Fruit fly (Drosophila melanogaster) whole organism, embryonic: ENCODE data around the gene CG3662.

Source experiments
- Atf3 ChIP-seq: fragments of 200-800 bp; sonication (Bioruptor generic); optimal IDR thresholded peaks from 3 replicates; lab custom pipeline; 2016; ENCODE audit warnings: missing biosample characterization, missing genetic modification characterization
- Blimp-1 ChIP-seq: fragments of 200-800 bp; sonication (Bioruptor generic); optimal IDR thresholded peaks from 3 replicates; lab custom pipeline; 2018; ENCODE audit warnings: missing biosample characterization, missing genetic modification characterization, mild to moderate bottlenecking, moderate library complexity, missing genetic modification reagents
- CG10565 ChIP-seq: fragments of 200-800 bp; sonication (Bioruptor generic); optimal IDR thresholded peaks from 3 replicates; lab custom pipeline; 2016; ENCODE audit warnings: missing biosample characterization, mild to moderate bottlenecking, missing genetic modification characterization
- CG11247 ChIP-seq: fragments of 200-800 bp; sonication (Bioruptor generic); IDR thresholded peaks from 2 replicates; pipeline ENCODE4 v1.3.6; 2022; ENCODE audit warnings: missing biosample characterization, missing genetic modification characterization
- CG11456 ChIP-seq: fragments of 200-800 bp; sonication (Bioruptor generic); IDR thresholded peaks from 3 replicates; pipeline ENCODE4 v1.3.6; 2022; ENCODE audit warnings: missing biosample characterization, missing genetic modification characterization
- CG11696 ChIP-seq: fragments of 200-800 bp; sonication (Bioruptor generic); IDR thresholded peaks from 2 replicates; pipeline ENCODE4 v1.3.6; 2022; ENCODE audit warnings: missing biosample characterization, missing genetic modification characterization
- CG14441 ChIP-seq: fragments of 200-800 bp; sonication (Bioruptor generic); IDR thresholded peaks from 2 replicates; pipeline ENCODE4 v1.3.6; 2022; ENCODE audit warnings: missing biosample characterization, missing genetic modification characterization
- CG15073 ChIP-seq: fragments of 200-800 bp; sonication (Bioruptor generic); optimal IDR thresholded peaks from 2 replicates; lab custom pipeline; 2016; ENCODE audit warnings: missing biosample characterization, missing genetic modification characterization
- CG15601 ChIP-seq: fragments of 200-800 bp; sonication (Bioruptor generic); optimal IDR thresholded peaks from 3 replicates; lab custom pipeline; 2019; ENCODE audit warnings: missing biosample characterization, mild to moderate bottlenecking, missing genetic modification characterization, moderate library complexity
- CG1603 ChIP-seq: fragments of 200-800 bp; sonication (Bioruptor generic); optimal IDR thresholded peaks from 2 replicates; lab custom pipeline; 2019; ENCODE audit warnings: missing biosample characterization, mild to moderate bottlenecking, missing genetic modification characterization, moderate library complexity
- CG17328 ChIP-seq: fragments of 200-800 bp; sonication (Bioruptor generic); IDR thresholded peaks from 2 replicates; pipeline ENCODE4 v1.3.6; 2022; ENCODE audit warnings: missing biosample characterization, missing genetic modification characterization
- CG17912 ChIP-seq: fragments of 200-800 bp; sonication (Bioruptor generic); optimal IDR thresholded peaks from 2 replicates; lab custom pipeline; 2018; ENCODE audit warnings: missing biosample characterization, mild to moderate bottlenecking, missing genetic modification characterization
- CG2120 ChIP-seq: fragments of 200-800 bp; sonication (Bioruptor generic); optimal IDR thresholded peaks from 3 replicates; lab custom pipeline; 2016; ENCODE audit warnings: missing biosample characterization, missing genetic modification characterization
- CG31388 ChIP-seq: fragments of 200-800 bp; sonication (Bioruptor generic); optimal IDR thresholded peaks from 2 replicates; lab custom pipeline; 2016; ENCODE audit warnings: missing biosample characterization, missing genetic modification characterization
- CG34422 ChIP-seq: fragments of 200-800 bp; sonication (Bioruptor generic); IDR thresholded peaks from 3 replicates; pipeline ENCODE4 v1.3.6; 2022; ENCODE audit warnings: missing biosample characterization, missing genetic modification characterization
- CG4854 ChIP-seq: fragments of 200-800 bp; sonication (Bioruptor generic); optimal IDR thresholded peaks from 2 replicates; lab custom pipeline; 2016; ENCODE audit warnings: missing biosample characterization, missing genetic modification characterization, inconsistent platforms
- CG6854 ChIP-seq: fragments of 200-800 bp; sonication (Bioruptor generic); optimal IDR thresholded peaks from 3 replicates; lab custom pipeline; 2017; ENCODE audit warnings: missing biosample characterization, mild to moderate bottlenecking, missing genetic modification characterization
- CG7357 ChIP-seq: fragments of 200-800 bp; sonication (Bioruptor generic); IDR thresholded peaks from 3 replicates; pipeline ENCODE4 v1.3.6; 2022; ENCODE audit warnings: missing biosample characterization, missing genetic modification characterization
- CG7786 ChIP-seq: fragments of 200-800 bp; sonication (Bioruptor generic); optimal IDR thresholded peaks from 2 replicates; lab custom pipeline; 2016; ENCODE audit warnings: missing biosample characterization, missing genetic modification characterization
- CG7928 ChIP-seq: fragments of 200-800 bp; sonication (Bioruptor generic); optimal IDR thresholded peaks from 2 replicates; lab custom pipeline; 2017; ENCODE audit warnings: missing biosample characterization, mild to moderate bottlenecking, missing genetic modification characterization
- CG7987 ChIP-seq: fragments of 200-800 bp; sonication (Bioruptor generic); optimal IDR thresholded peaks from 2 replicates; lab custom pipeline; 2018; ENCODE audit warnings: missing biosample characterization, mild to moderate bottlenecking, missing genetic modification characterization, moderate library complexity
- CG9817 ChIP-seq: fragments of 200-800 bp; sonication (Bioruptor generic); optimal IDR thresholded peaks from 2 replicates; lab custom pipeline; 2018; ENCODE audit warnings: missing biosample characterization, mild to moderate bottlenecking, missing genetic modification characterization, moderate library complexity
- CHES-1-like ChIP-seq: fragments of 200-800 bp; sonication (Bioruptor generic); optimal IDR thresholded peaks from 2 replicates; lab custom pipeline; 2016; ENCODE audit warnings: missing biosample characterization, missing genetic modification characterization
- D19B ChIP-seq: fragments of 200-800 bp; sonication (Bioruptor generic); optimal IDR thresholded peaks from 2 replicates; lab custom pipeline; 2017; ENCODE audit warnings: missing biosample characterization, mild to moderate bottlenecking, missing genetic modification characterization
- Eip74EF ChIP-seq, 2 experiments: fragments of 200-800 bp in 1 of 2; fragments of >200 bp in 1 of 2; sonication (Bioruptor generic) in 1 of 2; optimal IDR thresholded peaks; 2 replicates each; lab custom pipeline; 2017 to 2019; ENCODE audit warnings: missing biosample characterization in 2 of 2, missing genetic modification characterization in 2 of 2, mild to moderate bottlenecking in 1 of 2, moderate library complexity in 1 of 2
- Ets97D ChIP-seq: fragments of 200-800 bp; sonication (Bioruptor generic); optimal IDR thresholded peaks from 3 replicates; lab custom pipeline; 2016; ENCODE audit warnings: missing biosample characterization, missing genetic modification characterization
- Gug ChIP-seq: fragments of 200-800 bp; sonication (Bioruptor generic); IDR thresholded peaks from 4 replicates; pipeline ENCODE4 v1.3.6; 2022; ENCODE audit warnings: missing biosample characterization, missing genetic modification characterization
- HHEX ChIP-seq: fragments of 200-800 bp; sonication (Bioruptor generic); optimal IDR thresholded peaks from 3 replicates; lab custom pipeline; 2017; ENCODE audit warnings: missing biosample characterization, mild to moderate bottlenecking, missing genetic modification characterization, missing genetic modification reagents
- HLH3B ChIP-seq: fragments of 200-800 bp; sonication (Bioruptor generic); IDR thresholded peaks from 2 replicates; pipeline ENCODE4 v1.3.6; 2022; ENCODE audit warnings: missing biosample characterization, missing genetic modification characterization
- MBD-R2 ChIP-seq: fragments of 200-800 bp; sonication (Bioruptor generic); IDR thresholded peaks from 2 replicates; pipeline ENCODE4 v1.3.6; 2022; ENCODE audit warnings: missing biosample characterization, missing genetic modification characterization
- MTF-1 ChIP-seq: fragments of 200-800 bp; sonication (Bioruptor generic); optimal IDR thresholded peaks from 2 replicates; lab custom pipeline; 2018; ENCODE audit warnings: missing biosample characterization, mild to moderate bottlenecking, missing genetic modification characterization, borderline replicate concordance
- Med ChIP-seq: fragments of 200-800 bp; sonication (Bioruptor generic); peaks from one replicate; lab custom pipeline; 2016; ENCODE audit warnings: missing biosample characterization, missing genetic modification characterization, mild to moderate bottlenecking, inconsistent platforms, moderate library complexity
- Mrtf ChIP-seq: fragments of 200-800 bp; sonication (Bioruptor generic); IDR thresholded peaks from 3 replicates; pipeline ENCODE4 v1.3.6; 2022; ENCODE audit warnings: missing biosample characterization, missing genetic modification characterization
- NC2α ChIP-seq: fragments of 200-800 bp; sonication (Bioruptor generic); optimal IDR thresholded peaks from 2 replicates; lab custom pipeline; 2016; ENCODE audit warnings: missing biosample characterization, missing genetic modification characterization
- NC2β ChIP-seq: fragments of 200-800 bp; sonication (Bioruptor generic); optimal IDR thresholded peaks from 2 replicates; lab custom pipeline; 2016; ENCODE audit warnings: missing biosample characterization, missing genetic modification characterization
- Sry-δ ChIP-seq: fragments of 200-800 bp; sonication (Bioruptor generic); optimal IDR thresholded peaks from 2 replicates; lab custom pipeline; 2016; ENCODE audit warnings: missing biosample characterization, missing genetic modification characterization
- aop ChIP-seq: fragments of 200-800 bp; sonication (Bioruptor generic); IDR thresholded peaks from 2 replicates; pipeline ENCODE4 v1.3.6; 2022; ENCODE audit warnings: missing biosample characterization, missing genetic modification characterization
- cg ChIP-seq: fragments of 200-800 bp; sonication (Bioruptor generic); optimal IDR thresholded peaks from 3 replicates; lab custom pipeline; 2019; ENCODE audit warnings: missing biosample characterization, mild to moderate bottlenecking, missing genetic modification characterization, moderate library complexity
- chif ChIP-seq, 2 experiments: fragments of 200-800 bp; sonication (Bioruptor generic); optimal IDR thresholded peaks; 3 replicates each; lab custom pipeline; 2016; ENCODE audit warnings: missing biosample characterization in 2 of 2, missing genetic modification characterization in 2 of 2
- danr ChIP-seq: fragments of 200-800 bp; sonication (Bioruptor generic); IDR thresholded peaks from 2 replicates; pipeline ENCODE4 v1.3.6; 2022; ENCODE audit warnings: missing biosample characterization, missing genetic modification characterization
- dati ChIP-seq: fragments of 200-800 bp; sonication (Bioruptor generic); IDR thresholded peaks from 2 replicates; pipeline ENCODE4 v1.3.6; 2022; ENCODE audit warnings: missing biosample characterization, missing genetic modification characterization
- exex ChIP-seq: fragments of 200-800 bp; sonication (Bioruptor generic); optimal IDR thresholded peaks from 4 replicates; lab custom pipeline; 2018; ENCODE audit warnings: missing biosample characterization, mild to moderate bottlenecking, missing genetic modification characterization, moderate library complexity
- fu2 ChIP-seq: fragments of 200-800 bp; sonication (Bioruptor generic); optimal IDR thresholded peaks from 2 replicates; lab custom pipeline; 2016; ENCODE audit warnings: missing biosample characterization, missing genetic modification characterization
- org-1 ChIP-seq: fragments of 200-800 bp; sonication (Bioruptor generic); optimal IDR thresholded peaks from 2 replicates; lab custom pipeline; 2017; ENCODE audit warnings: missing biosample characterization, missing genetic modification characterization
- p53 ChIP-seq: fragments of 200-800 bp; sonication (Bioruptor generic); optimal IDR thresholded peaks from 2 replicates; lab custom pipeline; 2016; ENCODE audit warnings: missing biosample characterization, missing genetic modification characterization
- pb ChIP-seq: fragments of 200-800 bp; sonication (Bioruptor generic); optimal IDR thresholded peaks from 3 replicates; lab custom pipeline; 2016; ENCODE audit warnings: missing biosample characterization, missing genetic modification characterization
- slp2 ChIP-seq: fragments of 200-800 bp; sonication (Bioruptor generic); optimal IDR thresholded peaks from 2 replicates; lab custom pipeline; 2016; ENCODE audit warnings: missing biosample characterization, missing genetic modification characterization
- stc ChIP-seq: fragments of 200-800 bp; sonication (Bioruptor generic); IDR thresholded peaks from 2 replicates; pipeline ENCODE4 v1.3.6; 2022; ENCODE audit warnings: missing biosample characterization, missing genetic modification characterization
- sug ChIP-seq: fragments of 200-800 bp; optimal IDR thresholded peaks from 2 replicates; lab custom pipeline; 2019; ENCODE audit warnings: missing biosample characterization, mild to moderate bottlenecking, missing genetic modification characterization, moderate library complexity
- twi ChIP-seq: fragments of 200-800 bp; optimal IDR thresholded peaks from 2 replicates; lab custom pipeline; 2019; ENCODE audit warnings: missing biosample characterization, mild to moderate bottlenecking, missing genetic modification characterization, moderate library complexity
- zen2 ChIP-seq: fragments of 200-800 bp; sonication (Bioruptor generic); IDR thresholded peaks from 3 replicates; pipeline ENCODE4 v1.3.6; 2022; ENCODE audit warnings: missing biosample characterization, missing genetic modification characterization; ENCODE audit not compliant: partially characterized antibody

CG3662 gene

dm6 chr2L:867899-868605 lies 47.0 kb downstream of the CG3662 start, which contains the start of gene aru (continued):
- peak; percentile 49; the same call in 1 of the 3 replicates for TF ChIP-seq CG34422 (GFP tag; lab: Robert Waterston, UW)
- TF ChIP-seq CG14441 (GFP tag; lab: Robert Waterston, UW): no peak
- no peak for TF ChIP-seq slp2 (GFP tag; lab: Kevin White, UChicago)
- TF ChIP-seq org-1 (GFP tag; lab: Kevin White, UChicago): no peak
- peak; percentile 22 for TF ChIP-seq CG15601 (tag; lab: Kevin White, UChicago)
- no peak for TF ChIP-seq chif (GFP tag; optimal IDR thresholded peaks at IDR 0.05; lab: Kevin White, UChicago)
- TF ChIP-seq CG17912: no peak
- TF ChIP-seq stc: 0 out of 2 replicates have a peak, but pooled peaks have one; percentile 30
- no peak for TF ChIP-seq CG11456 (GFP tag; lab: Robert Waterston, UW)
- TF ChIP-seq CG2120: no peak
- peak; percentile 11 for TF ChIP-seq CHES-1-like (GFP tag; lab: Kevin White, UChicago)
- no peak for TF ChIP-seq CG9817 (tag; lab: Kevin White, UChicago)
- TF ChIP-seq Blimp-1 (GFP tag; lab: Kevin White, UChicago): peak; percentile 42
- TF ChIP-seq Atf3 (GFP tag; lab: Kevin White, UChicago): no peak
- no peak for TF ChIP-seq CG4854 (GFP tag; lab: Kevin White, UChicago)
- TF ChIP-seq aop (GFP tag; lab: Robert Waterston, UW): no peak
- no peak for TF ChIP-seq exex
- TF ChIP-seq CG7987 (GFP tag; lab: Kevin White, UChicago): peak; percentile 60
- peak; percentile 86 for TF ChIP-seq Med
- TF ChIP-seq HLH3B: no peak
- no peak for TF ChIP-seq CG11247
- TF ChIP-seq CG7928 (GFP tag; lab: Kevin White, UChicago): no peak
- no peak for TF ChIP-seq p53
- peak; percentile 24 for TF ChIP-seq MTF-1
- TF ChIP-seq D19B (GFP tag; lab: Kevin White, UChicago): no peak
- peak; percentile 37 for TF ChIP-seq HHEX
- no peak for TF ChIP-seq twi (tag; lab: Kevin White, UChicago)
- TF ChIP-seq CG15073: no peak
- TF ChIP-seq CG6854 (GFP tag; lab: Kevin White, UChicago): peak; percentile 43
- TF ChIP-seq zen2 (GFP tag; lab: Robert Waterston, UW): no peak
- TF ChIP-seq CG7357 (GFP tag; lab: Robert Waterston, UW): no peak
- TF ChIP-seq Sry-δ: no peak
- TF ChIP-seq Mrtf: no peak
- TF ChIP-seq fu2 (GFP tag; lab: Kevin White, UChicago): no peak
- no peak for TF ChIP-seq MBD-R2
- peak; percentile 24; the same call in 1 of the 2 replicates for TF ChIP-seq CG17328
- TF ChIP-seq Gug (GFP tag; lab: Robert Waterston, UW): no peak
- TF ChIP-seq cg (GFP tag; lab: Kevin White, UChicago): no peak
- TF ChIP-seq pb (GFP tag; lab: Kevin White, UChicago): no peak
- TF ChIP-seq Eip74EF (GFP tag; optimal IDR thresholded peaks at IDR 0.05; lab: Kevin White, UChicago): peak in 1 of 2 experiments; percentile 31
- TF ChIP-seq CG31388 (GFP tag; lab: Kevin White, UChicago): no peak
- no peak for TF ChIP-seq dati (GFP tag; lab: Robert Waterston, UW)
- no peak for TF ChIP-seq NC2α
- TF ChIP-seq CG1603 (tag; lab: Kevin White, UChicago): peak; percentile 28
- no peak for TF ChIP-seq CG7786
- TF ChIP-seq Ets97D (GFP tag; lab: Kevin White, UChicago): no peak
- no peak for TF ChIP-seq CG10565 (GFP tag; lab: Kevin White, UChicago)
- no peak for TF ChIP-seq NC2β
- TF ChIP-seq CG11696: peak; percentile 99
- TF ChIP-seq danr (GFP tag; lab: Robert Waterston, UW): no peak
- peak; percentile 16 for TF ChIP-seq sug
